Worm (Caenorhabditis elegans) whole organism, early embryonic: Measurements from ENCODE around the gene CD4.1.

Experiments
- B0310.2 ChIP-seq: sonication (generic microtip); optimal IDR thresholded peaks from 2 replicates; lab custom pipeline; 2016; ENCODE audit warnings: mild to moderate bottlenecking, missing genetic modification characterization, missing compliant biosample characterization
- ama-1 ChIP-seq: fragments of 150-350 bp; optimal IDR thresholded peaks from 2 replicates; lab custom pipeline; 2014
- ceh-13 ChIP-seq: fragments of 200-800 bp; sonication (Bioruptor generic); optimal IDR thresholded peaks from 2 replicates; lab custom pipeline; 2018; ENCODE audit warnings: mild to moderate bottlenecking, missing genetic modification characterization, missing compliant biosample characterization
- ets-7 ChIP-seq: sonication (generic microtip); optimal IDR thresholded peaks from 2 replicates; lab custom pipeline; 2016; ENCODE audit warnings: missing genotype, missing genetic modification characterization, missing compliant biosample characterization
- hnd-1 ChIP-seq: sonication (generic microtip); optimal IDR thresholded peaks from 2 replicates; lab custom pipeline; 2016; ENCODE audit warnings: missing genetic modification characterization, missing compliant biosample characterization
- pes-1 ChIP-seq: fragments of 200-800 bp; sonication (Bioruptor generic); IDR thresholded peaks from 2 replicates; pipeline ENCODE4 v1.3.6; 2022; ENCODE audit warnings: missing genetic modification reagents, missing genetic modification characterization, missing compliant biosample characterization
- sea-1 ChIP-seq: fragments of 200-800 bp; sonication (Bioruptor generic); conservative IDR thresholded peaks from 2 replicates; pipeline ENCODE4 v1.3.6; 2022; ENCODE audit warnings: missing genetic modification characterization, missing compliant biosample characterization
- tbx-11 ChIP-seq: fragments of 200-800 bp; sonication (Bioruptor generic); IDR thresholded peaks from 2 replicates; pipeline ENCODE4 v1.3.6; 2022; ENCODE audit warnings: missing genetic modification characterization, missing compliant biosample characterization
- tbx-37 ChIP-seq: fragments of 200-800 bp; sonication (Bioruptor generic); conservative IDR thresholded peaks from 2 replicates; pipeline ENCODE4 v1.3.6; 2022; ENCODE audit warnings: missing genetic modification reagents, missing genetic modification characterization, missing compliant biosample characterization
- tra-4 ChIP-seq: sonication (generic microtip); optimal IDR thresholded peaks from 2 replicates; lab custom pipeline; 2017; ENCODE audit warnings: missing genetic modification characterization, missing compliant biosample characterization

ce11 chrV:5617301-5617700, 10.9 kb downstream of the CD4.1 start, which contains the start of gene M03E7.2:
- TF ChIP-seq tra-4 (tag; lab: Kevin White, UChicago) (no peak), sea-1 (GFP tag; lab: Robert Waterston, UW) (no peak), ama-1 (lab: Kevin White, UChicago) (no peak), pes-1 (GFP tag; lab: Robert Waterston, UW) (no peak), hnd-1 (tag; lab: Kevin White, UChicago) (no peak), tbx-11 (no peak), ets-7 (tag; lab: Kevin White, UChicago) (no peak), tbx-37 (GFP tag; lab: Robert Waterston, UW) (no peak), B0310.2 (no peak), ceh-13 (GFP tag; lab: Kevin White, UChicago) (no peak)
